Worm (Caenorhabditis elegans): ENCODE measurements around the gene plpp-1.1.
A peak's percentile ranks its signal among the peaks of the same experiment; 100 is the strongest.

plpp-1.1 gene

DNA sequence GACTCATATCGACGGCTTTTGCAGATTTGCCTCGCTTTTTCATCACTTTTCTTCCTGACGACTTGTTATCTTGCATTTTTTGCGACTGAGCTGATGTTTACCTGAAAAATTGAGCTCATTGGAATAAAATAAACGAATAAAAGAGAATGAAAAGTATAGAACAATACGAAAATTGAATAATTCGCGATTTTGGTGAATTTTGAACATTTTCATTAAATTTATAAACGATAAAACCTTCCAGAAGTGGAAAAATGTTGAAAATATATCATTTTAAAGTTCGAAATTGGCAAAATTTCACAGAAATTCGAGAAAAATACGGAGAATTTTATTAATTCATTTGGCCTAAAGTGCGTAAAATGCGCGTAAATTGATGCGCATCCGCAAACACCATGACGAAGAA lies 5.8 kb upstream of the plpp-1.1 start, which contains the start of gene Y14H12B.2:
TSS of gene Y14H12B.2 (minus strand) at position 101 of the 400 bp plus-strand sequence.
- TF ChIP-seq ZK546.5 (tag; optimal IDR thresholded peaks at IDR 0.05) (no peak), aly-2 (tag; optimal IDR thresholded peaks at IDR 0.05) (no peak), sma-9 (GFP tag; optimal IDR thresholded peaks at IDR 0.05) (no peak), sma-9 (tag; optimal IDR thresholded peaks at IDR 0.05) (no peak), sem-4 (tag; optimal IDR thresholded peaks at IDR 0.05) (no peak), nhr-11 (tag; optimal IDR thresholded peaks at IDR 0.05) (no peak), dmd-4 (tag; optimal IDR thresholded peaks at IDR 0.05) (no peak), crh-2 (tag; optimal IDR thresholded peaks at IDR 0.05) (no peak), ama-1 (optimal IDR thresholded peaks at IDR 0.05) (no peak), ztf-1 (GFP tag; conservative IDR thresholded peaks at IDR 0.05) (no peak), alr-1 (tag; optimal IDR thresholded peaks at IDR 0.05) (no peak), elt-3 (tag; optimal IDR thresholded peaks at IDR 0.05) (no peak), zag-1 (tag; optimal IDR thresholded peaks at IDR 0.05) (no peak), mbf-1 (tag; optimal IDR thresholded peaks at IDR 0.05) (no peak), elt-1 (tag; optimal IDR thresholded peaks at IDR 0.05) (no peak), sma-3 (GFP tag; optimal IDR thresholded peaks at IDR 0.05) (no peak), nhr-6 (tag; optimal IDR thresholded peaks at IDR 0.05) (no peak), nhr-10 (tag; optimal IDR thresholded peaks at IDR 0.05) (no peak)

DNA sequence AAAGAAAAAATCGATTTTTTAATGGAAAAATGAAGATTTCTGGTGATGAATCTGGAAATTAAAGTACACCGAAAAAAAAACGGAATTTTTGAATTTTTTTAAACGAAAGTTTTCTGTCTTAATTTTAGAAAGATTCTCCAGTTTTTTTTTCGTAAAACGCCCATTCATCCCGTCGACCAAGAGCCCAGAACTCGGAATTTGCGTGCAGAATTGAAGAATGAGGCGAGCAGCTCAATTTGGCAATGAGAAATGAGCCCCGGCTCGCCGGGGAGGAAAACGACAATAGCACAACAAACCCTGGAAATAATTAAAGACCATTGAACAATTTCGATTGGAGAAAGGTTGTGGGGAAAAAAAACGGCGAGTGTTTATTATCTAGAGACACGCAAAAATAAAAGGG lies 4.0 kb upstream of the plpp-1.1 start:
- TF ChIP-seq F13H6.1 (tag; optimal IDR thresholded peaks at IDR 0.05) = no peak
- no peak for TF ChIP-seq egl-27 (tag; optimal IDR thresholded peaks at IDR 0.05)
- no peak for TF ChIP-seq nhr-21 (tag; optimal IDR thresholded peaks at IDR 0.05)
- no peak for TF ChIP-seq lin-11 (tag; optimal IDR thresholded peaks at IDR 0.05)
- no peak for TF ChIP-seq mab-5 (tag; optimal IDR thresholded peaks at IDR 0.05)
- no peak for TF ChIP-seq nhr-11 (tag; optimal IDR thresholded peaks at IDR 0.05)
- TF ChIP-seq nhr-10 (tag; optimal IDR thresholded peaks at IDR 0.05) = no peak
- TF ChIP-seq nhr-77 (tag; optimal IDR thresholded peaks at IDR 0.05) = no peak
- no peak for TF ChIP-seq elt-1 (tag; optimal IDR thresholded peaks at IDR 0.05)
- TF ChIP-seq unc-39 (tag; optimal IDR thresholded peaks at IDR 0.05) = no peak
- no peak for TF ChIP-seq snpc-4 (tag; optimal IDR thresholded peaks at IDR 0.05)
- TF ChIP-seq nhr-129 (tag; optimal IDR thresholded peaks at IDR 0.05) = no peak
- no peak for TF ChIP-seq alr-1 (tag; optimal IDR thresholded peaks at IDR 0.05)
- TF ChIP-seq mbf-1 (tag; optimal IDR thresholded peaks at IDR 0.05) = no peak
- TF ChIP-seq nhr-237 (tag; optimal IDR thresholded peaks at IDR 0.05) = no peak
- no peak for TF ChIP-seq unc-55 (GFP tag; optimal IDR thresholded peaks at IDR 0.05)

DNA sequence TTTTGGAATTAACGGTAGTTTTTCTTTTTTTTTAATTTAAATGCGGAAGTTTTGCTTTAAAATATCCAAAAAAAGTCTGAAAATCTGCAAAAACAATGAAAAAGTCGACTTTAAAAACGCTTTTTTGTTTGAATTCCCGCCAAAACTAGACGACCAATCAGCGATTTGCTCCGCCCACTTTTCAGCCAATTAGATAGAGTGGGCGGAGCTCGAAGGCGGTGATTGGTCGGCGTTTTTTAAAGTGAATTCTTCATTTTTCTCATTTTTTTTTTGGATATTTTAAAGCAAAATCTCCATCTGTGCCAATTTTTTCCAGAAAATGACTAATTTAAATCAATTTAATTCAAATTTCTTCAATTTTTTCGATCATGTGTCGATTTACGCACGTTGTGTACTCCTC lies 3.4 kb upstream of the plpp-1.1 start:
- TF ChIP-seq nhr-10 (tag; optimal IDR thresholded peaks at IDR 0.05) (no peak), elt-1 (tag; optimal IDR thresholded peaks at IDR 0.05) (no peak), peb-1 (tag; optimal IDR thresholded peaks at IDR 0.05) (no peak), elt-3 (tag; optimal IDR thresholded peaks at IDR 0.05) (no peak), lsy-2 (tag; optimal IDR thresholded peaks at IDR 0.05) (no peak), sma-3 (GFP tag; optimal IDR thresholded peaks at IDR 0.05) (no peak), lin-13 (GFP tag; optimal IDR thresholded peaks at IDR 0.05) (no peak), mdl-1 (tag; optimal IDR thresholded peaks at IDR 0.05) (no peak), zag-1 (tag; optimal IDR thresholded peaks at IDR 0.05) (no peak), nhr-25 (tag; optimal IDR thresholded peaks at IDR 0.05) (no peak), skn-1 (tag; optimal IDR thresholded peaks at IDR 0.05) (no peak), nhr-237 (tag; optimal IDR thresholded peaks at IDR 0.05) (no peak), aly-2 (tag; optimal IDR thresholded peaks at IDR 0.05) (no peak), mab-5 (tag; optimal IDR thresholded peaks at IDR 0.05) (no peak), nhr-21 (tag; optimal IDR thresholded peaks at IDR 0.05) (no peak), ama-1 (optimal IDR thresholded peaks at IDR 0.05) (no peak), ztf-11 (tag; optimal IDR thresholded peaks at IDR 0.05) (no peak), nhr-12 (tag; optimal IDR thresholded peaks at IDR 0.05) (no peak), nhr-23 (tag; optimal IDR thresholded peaks at IDR 0.05) (no peak), ceh-16 (tag; optimal IDR thresholded peaks at IDR 0.05) (no peak)

ce11 chrII:3930478-3931182 lies 2.8 kb upstream of the plpp-1.1 start:
- peak; percentile 38 for TF ChIP-seq sma-9 (GFP tag; optimal IDR thresholded peaks at IDR 0.05)
- no peak for TF ChIP-seq sma-9 (tag; optimal IDR thresholded peaks at IDR 0.05)
- TF ChIP-seq unc-39 (tag; optimal IDR thresholded peaks at IDR 0.05) = no peak
- TF ChIP-seq nhr-12 (tag; optimal IDR thresholded peaks at IDR 0.05) = no peak
- TF ChIP-seq C34F6.9 (tag; optimal IDR thresholded peaks at IDR 0.05) = peak; percentile 46
- peak; percentile 75 for TF ChIP-seq fos-1 (tag; optimal IDR thresholded peaks at IDR 0.05)
- TF ChIP-seq mdl-1 (tag; optimal IDR thresholded peaks at IDR 0.05) = no peak
- TF ChIP-seq gmeb-1 (tag; optimal IDR thresholded peaks at IDR 0.05) = peak; percentile 49
- peak; percentile 64 for TF ChIP-seq unc-55 (GFP tag; optimal IDR thresholded peaks at IDR 0.05)
- peak; percentile 2 for TF ChIP-seq blmp-1 (tag; optimal IDR thresholded peaks at IDR 0.05; ENCODE audit: insufficient read depth)
- TF ChIP-seq skn-1 (tag; optimal IDR thresholded peaks at IDR 0.05) = no peak
- peak; percentile 28 for TF ChIP-seq crh-2 (tag; optimal IDR thresholded peaks at IDR 0.05)
- TF ChIP-seq nhr-23 (tag; optimal IDR thresholded peaks at IDR 0.05) = no peak
- TF ChIP-seq nhr-129 (tag; optimal IDR thresholded peaks at IDR 0.05) = peak; percentile 52
- peak; percentile 50 for TF ChIP-seq nhr-25 (tag; optimal IDR thresholded peaks at IDR 0.05)
- TF ChIP-seq lin-39 (tag; optimal IDR thresholded peaks at IDR 0.05) = no peak
- peak; percentile 72 for TF ChIP-seq F13H6.1 (tag; optimal IDR thresholded peaks at IDR 0.05)
- TF ChIP-seq nhr-11 (tag; optimal IDR thresholded peaks at IDR 0.05) = no peak
- peak; percentile 21 for TF ChIP-seq egl-27 (tag; optimal IDR thresholded peaks at IDR 0.05)
- peak; percentile 30 for TF ChIP-seq lin-13 (GFP tag; optimal IDR thresholded peaks at IDR 0.05)
- no peak for TF ChIP-seq alr-1 (tag; optimal IDR thresholded peaks at IDR 0.05)
- TF ChIP-seq ztf-1 (GFP tag; conservative IDR thresholded peaks at IDR 0.05) = no peak
- peak; percentile 59 for TF ChIP-seq sma-3 (GFP tag; optimal IDR thresholded peaks at IDR 0.05)
- peak; percentile 19 for TF ChIP-seq sem-4 (tag; optimal IDR thresholded peaks at IDR 0.05)
- no peak for TF ChIP-seq nhr-21 (tag; optimal IDR thresholded peaks at IDR 0.05)
- TF ChIP-seq nhr-77 (tag; optimal IDR thresholded peaks at IDR 0.05) = no peak
